Fruit fly (Drosophila melanogaster): ENCODE results near the gene Ttc26.

Ttc26 gene

dm6 chr3R:15810369-15810768 is 36.2 kb downstream of the Ttc26 start:
- TF ChIP-seq Dif (GFP tag; optimal IDR thresholded peaks at IDR 0.05; ENCODE audit: partially characterized antibody), result no peak
- no peak for TF ChIP-seq Jra (GFP tag; optimal IDR thresholded peaks at IDR 0.05)
- no peak for TF ChIP-seq Abd-B (GFP tag; optimal IDR thresholded peaks at IDR 0.05)
- no peak for TF ChIP-seq h (GFP tag; optimal IDR thresholded peaks at IDR 0.05)
- no peak for TF ChIP-seq psq (GFP tag; optimal IDR thresholded peaks at IDR 0.05)
- no peak for TF ChIP-seq GATAd (GFP tag; optimal IDR thresholded peaks at IDR 0.05)
- TF ChIP-seq lola (GFP tag; optimal IDR thresholded peaks at IDR 0.05), result no peak
- no peak for TF ChIP-seq foxo (GFP tag; optimal IDR thresholded peaks at IDR 0.05)
- no peak for TF ChIP-seq woc (GFP tag; optimal IDR thresholded peaks at IDR 0.05)
- TF ChIP-seq Hr78 (GFP tag; optimal IDR thresholded peaks at IDR 0.05), result no peak
- TF ChIP-seq sv (GFP tag; optimal IDR thresholded peaks at IDR 0.05), result no peak
- no peak for TF ChIP-seq CrebA (GFP tag; optimal IDR thresholded peaks at IDR 0.05; ENCODE audit: borderline replicate concordance)
- TF ChIP-seq OdsH (GFP tag; optimal IDR thresholded peaks at IDR 0.05), result no peak
- no peak for TF ChIP-seq sage (GFP tag; optimal IDR thresholded peaks at IDR 0.05)

dm6 chr3R:15814150-15814549 is 39.9 kb downstream of the Ttc26 start:
- TF ChIP-seq Mio (GFP tag; optimal IDR thresholded peaks at IDR 0.05) (no peak), HLH106 (tag; optimal IDR thresholded peaks at IDR 0.05) (no peak), Dfd (GFP tag; optimal IDR thresholded peaks at IDR 0.05) (peak; percentile 60), CrebA (GFP tag; optimal IDR thresholded peaks at IDR 0.05; ENCODE audit: borderline replicate concordance) (no peak), GATAd (GFP tag; optimal IDR thresholded peaks at IDR 0.05) (no peak), ey (GFP tag; optimal IDR thresholded peaks at IDR 0.05) (no peak), dsf (GFP tag; optimal IDR thresholded peaks at IDR 0.05; ENCODE audit: borderline replicate concordance) (no peak)

- no peak for TF ChIP-seq Hr78 (GFP tag; optimal IDR thresholded peaks at IDR 0.05)
- no peak for TF ChIP-seq Myc (optimal IDR thresholded peaks at IDR 0.05)
- peak; percentile 21 for TF ChIP-seq fru (GFP tag; optimal IDR thresholded peaks at IDR 0.05)
- no peak for TF ChIP-seq sage (GFP tag; optimal IDR thresholded peaks at IDR 0.05)
- TF ChIP-seq pan (optimal IDR thresholded peaks at IDR 0.05), result no peak
- no peak for TF ChIP-seq GATAd (GFP tag; optimal IDR thresholded peaks at IDR 0.05)
- peak; percentile 7 for TF ChIP-seq Hnf4 (GFP tag; optimal IDR thresholded peaks at IDR 0.05)
- TF ChIP-seq Abd-B (GFP tag; optimal IDR thresholded peaks at IDR 0.05), result no peak
- TF ChIP-seq h (GFP tag; optimal IDR thresholded peaks at IDR 0.05), result peak; percentile 48
- peak; percentile 7 for TF ChIP-seq ey (GFP tag; optimal IDR thresholded peaks at IDR 0.05)
- TF ChIP-seq Jra (GFP tag; optimal IDR thresholded peaks at IDR 0.05), result no peak
- TF ChIP-seq rgr (GFP tag; optimal IDR thresholded peaks at IDR 0.05), result no peak
- TF ChIP-seq brk (GFP tag; optimal IDR thresholded peaks at IDR 0.05), result no peak
- no peak for TF ChIP-seq sv (GFP tag; optimal IDR thresholded peaks at IDR 0.05)
- TF ChIP-seq foxo (GFP tag; optimal IDR thresholded peaks at IDR 0.05), result peak in 1 of 2 experiments; percentile 43
- TF ChIP-seq woc (GFP tag; optimal IDR thresholded peaks at IDR 0.05), result no peak
- TF ChIP-seq N (GFP tag; optimal IDR thresholded peaks at IDR 0.05), result no peak
- TF ChIP-seq CrebA (GFP tag; optimal IDR thresholded peaks at IDR 0.05; ENCODE audit: borderline replicate concordance), result no peak
- TF ChIP-seq OdsH (GFP tag; optimal IDR thresholded peaks at IDR 0.05), result no peak
These were observed 42.1 kb downstream of the Ttc26 start for dm6 chr3R:15816276-15816675.

- TF ChIP-seq CG32264 (GFP tag; optimal IDR thresholded peaks at IDR 0.05) (no peak), dsf (GFP tag; optimal IDR thresholded peaks at IDR 0.05; ENCODE audit: borderline replicate concordance) (no peak), dl (GFP tag; optimal IDR thresholded peaks at IDR 0.05; ENCODE audit: insufficient read depth in 1 of 2, partially characterized antibody in 2 of 2) (no peak), dmrt93B (GFP tag; optimal IDR thresholded peaks at IDR 0.05) (no peak), GATAd (GFP tag; optimal IDR thresholded peaks at IDR 0.05) (no peak), OdsH (GFP tag; optimal IDR thresholded peaks at IDR 0.05) (no peak)
These were observed 51.3 kb downstream of the Ttc26 start, which contains the start of gene CG4576 for dm6 chr3R:15825521-15825920. TSS of gene CG4576 (plus strand) at chr3R:15825747.

Measured in whole organism, wandering third instar larva.